Fruit fly (Drosophila melanogaster): ENCODE results near the gene mib2.

DNA sequence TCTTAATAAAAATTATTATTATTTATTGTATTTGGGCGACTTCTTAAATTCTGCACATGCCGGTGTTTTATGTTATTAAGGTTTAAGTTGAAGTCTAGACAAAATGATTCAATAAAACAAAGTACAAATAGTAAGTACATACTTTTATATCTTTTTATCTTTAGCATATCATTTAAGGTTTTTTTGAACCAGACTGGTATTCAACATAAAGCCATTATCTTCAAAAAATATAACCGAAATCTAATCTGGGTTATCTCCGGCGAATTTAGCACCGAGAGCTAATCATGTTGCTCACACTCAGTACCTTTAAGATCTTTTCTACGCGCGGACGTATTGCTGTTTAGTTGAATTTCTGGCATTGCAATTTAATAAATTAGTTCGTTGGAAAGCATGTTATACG is 37.1 kb upstream of the mib2 start, which contains the start of gene CG31792:
- no peak for TF ChIP-seq kay (GFP tag; ENCODE audit: borderline replicate concordance)
- no peak for TF ChIP-seq CG7101 (tag; optimal IDR thresholded peaks at IDR 0.05)
- TF ChIP-seq CG33017 (tag; optimal IDR thresholded peaks at IDR 0.05): no peak
- TF ChIP-seq CG7045 (GFP tag; optimal IDR thresholded peaks at IDR 0.05): no peak
- TF ChIP-seq CG1620 (GFP tag; optimal IDR thresholded peaks at IDR 0.05): no peak
- TF ChIP-seq CG14711 (tag; optimal IDR thresholded peaks at IDR 0.05): no peak
- TF ChIP-seq Crg-1 (GFP tag; optimal IDR thresholded peaks at IDR 0.05): no peak
- TF ChIP-seq CG5204 (GFP tag; optimal IDR thresholded peaks at IDR 0.05): no peak
- TF ChIP-seq bab1 (GFP tag; optimal IDR thresholded peaks at IDR 0.05): no peak
- no peak for TF ChIP-seq cnc (optimal IDR thresholded peaks at IDR 0.05)
- TF ChIP-seq toe (GFP tag; optimal IDR thresholded peaks at IDR 0.05): no peak
- TF ChIP-seq CG12768 (GFP tag; optimal IDR thresholded peaks at IDR 0.05): no peak

Data from whole organism, adult.